Worm (Caenorhabditis elegans) whole organism, L4 larva: ENCODE results near the gene madf-4.
A peak's percentile ranks its signal among the peaks of the same experiment; 100 is the strongest.

Source experiments
- F37D6.2 ChIP-seq: sonication (generic microtip); optimal IDR thresholded peaks from 2 replicates; lab custom pipeline; 2016; ENCODE audit warnings: mild to moderate bottlenecking, missing genetic modification characterization, missing compliant biosample characterization
- aly-2 ChIP-seq: sonication (generic microtip); optimal IDR thresholded peaks from 2 replicates; lab custom pipeline; 2018; ENCODE audit warnings: missing biosample characterization, missing genetic modification characterization
- daf-12 ChIP-seq: fragments of 150-350 bp; optimal IDR thresholded peaks from 2 replicates; lab custom pipeline; 2014; ENCODE audit warnings: missing biosample characterization, missing genetic modification reagents, missing genetic modification characterization
- hlh-11 ChIP-seq: fragments of 200-800 bp; sonication (Bioruptor generic); optimal IDR thresholded peaks from 2 replicates; lab custom pipeline; 2018; ENCODE audit warnings: mild to moderate bottlenecking, missing genetic modification characterization, missing compliant biosample characterization
- nhr-102 ChIP-seq: sonication (generic microtip); optimal IDR thresholded peaks from 2 replicates; lab custom pipeline; 2016; ENCODE audit warnings: mild to moderate bottlenecking, missing genetic modification characterization, moderate library complexity, missing compliant biosample characterization
- pha-4 ChIP-seq, 2 experiments: fragments of 150-350 bp in 1 of 2; fragments of 200-800 bp in 1 of 2; sonication (Bioruptor generic) in 1 of 2; IDR thresholded peaks in 1 of 2; optimal IDR thresholded peaks in 1 of 2; 2 replicates each; pipeline versions ENCODE4 v1.3.6 to Lab custom; 2014 to 2022; ENCODE audit warnings: missing genetic modification characterization in 2 of 2, missing genetic modification reagents in 2 of 2, missing biosample characterization in 1 of 2, missing compliant biosample characterization in 1 of 2
- spr-3 ChIP-seq: fragments of 200-800 bp; sonication (Bioruptor generic); optimal IDR thresholded peaks from 2 replicates; lab custom pipeline; 2018; ENCODE audit warnings: mild to moderate bottlenecking, missing genetic modification characterization, missing compliant biosample characterization
- unc-39 ChIP-seq: sonication (generic microtip); optimal IDR thresholded peaks from 2 replicates; lab custom pipeline; 2017; ENCODE audit warnings: missing biosample characterization, missing genetic modification characterization
- unc-62 ChIP-seq, 3 experiments: fragments of 150-350 bp in 1 of 3; sonication (generic microtip); optimal IDR thresholded peaks in 2 of 3; peaks in 1 of 3; 1 replicate in 1 of 3; 2 replicates in 2 of 3; lab custom pipeline; 2014 to 2017; ENCODE audit warnings: missing biosample characterization in 3 of 3, missing genetic modification characterization in 3 of 3, missing genetic modification reagents in 3 of 3, missing genotype in 1 of 3

The madf-4 gene

DNA sequence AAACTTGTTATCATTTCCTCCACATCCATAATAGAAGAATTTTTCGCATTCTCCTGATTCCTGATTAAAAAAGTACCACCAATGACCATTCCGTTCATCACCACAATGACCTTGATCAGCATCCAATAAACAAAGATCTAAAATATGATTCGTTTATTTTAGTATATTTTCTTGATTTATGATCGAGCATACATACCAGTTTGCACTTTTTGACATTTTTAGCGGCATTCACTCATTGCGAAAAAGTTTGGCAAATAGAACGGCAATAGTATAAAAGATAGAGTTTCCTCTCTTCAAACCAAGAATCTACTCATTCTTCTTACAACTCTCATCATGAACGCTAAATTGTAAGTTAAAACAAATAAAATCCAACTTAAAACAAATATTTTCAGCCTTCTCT is 48.4 kb downstream of the madf-4 start, which contains the start of gene fipr-10:
TSS of gene fipr-10 (plus strand) at position 301 of the 400 bp plus-strand sequence.
- TF ChIP-seq pha-4 (GFP tag; IDR thresholded peaks at IDR 0.05; lab: Robert Waterston, UW) (no peak), pha-4 (tag; optimal IDR thresholded peaks at IDR 0.05; lab: Kevin White, UChicago) (no peak), unc-39 (tag; lab: Kevin White, UChicago) (no peak), nhr-102 (no peak), aly-2 (tag; lab: Kevin White, UChicago) (no peak), spr-3 (GFP tag; lab: Kevin White, UChicago) (no peak), F37D6.2 (no peak), hlh-11 (tag; lab: Kevin White, UChicago) (no peak)

DNA sequence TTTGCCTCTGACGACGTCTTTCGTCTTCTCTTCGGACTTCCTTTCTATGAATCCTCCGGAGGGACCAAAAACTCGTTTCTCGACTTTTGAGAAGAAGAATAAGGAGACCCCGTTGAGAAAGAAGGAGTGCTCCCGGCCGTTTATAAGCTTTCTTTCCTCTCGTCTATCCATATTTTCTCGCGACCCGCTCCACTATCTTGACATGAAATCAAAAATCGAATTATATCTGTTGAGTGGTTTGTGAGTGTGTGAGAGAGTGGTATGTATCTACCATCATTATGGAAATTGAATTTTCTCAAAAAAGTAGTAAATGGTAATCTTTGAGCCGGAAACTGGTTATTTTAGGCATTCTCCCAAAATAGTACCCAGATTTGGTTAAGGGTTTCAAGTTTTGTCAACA is 51.1 kb downstream of the madf-4 start:
- no peak for TF ChIP-seq daf-12 (tag; lab: Kevin White, UChicago)
- peak in 1 of 2 experiments; percentile 45 for TF ChIP-seq unc-62 (GFP tag; optimal IDR thresholded peaks at IDR 0.05 in 1 of 2; lab: Kevin White, UChicago)
- TF ChIP-seq unc-62 (tag; optimal IDR thresholded peaks at IDR 0.05; lab: Kevin White, UChicago), result no peak
